Fruit fly (Drosophila melanogaster): ENCODE results near the gene CG13771.

dm6 chr2L:6677453-6677852 is 14.0 kb upstream of the CG13771 start, which contains the start of gene Nse1:
- TF ChIP-seq CG6791 (GFP tag; IDR thresholded peaks at IDR 0.05; ENCODE audit: partially characterized antibody): peak; percentile 75
- TF ChIP-seq CG11093 (GFP tag; IDR thresholded peaks at IDR 0.05): no peak
